Worm (Caenorhabditis elegans) whole organism, young adult: ENCODE results near the gene F41C3.1.

Source experiments
- ceh-100 ChIP-seq: fragments of 200-800 bp; sonication (Bioruptor generic); IDR thresholded peaks from 2 replicates; pipeline ENCODE4 v1.3.6; 2022; ENCODE audit warnings: missing genetic modification reagents, missing genetic modification characterization, missing compliant biosample characterization
- hsf-1 ChIP-seq: fragments of 200-800 bp; sonication (Bioruptor generic); IDR thresholded peaks from 2 replicates; pipeline ENCODE4 v1.3.6; 2022; ENCODE audit warnings: missing genetic modification reagents, missing genetic modification characterization, missing compliant biosample characterization
- repo-1 ChIP-seq: sonication (generic microtip); optimal IDR thresholded peaks from 2 replicates; lab custom pipeline; 2017; ENCODE audit warnings: mild to moderate bottlenecking, missing genetic modification characterization, missing compliant biosample characterization

F41C3.1 gene

ce11 chrII:4800524-4800923 is 48.4 kb downstream of the F41C3.1 start:
- TF ChIP-seq hsf-1 (GFP tag; lab: Robert Waterston, UW), result no peak
- TF ChIP-seq repo-1 (tag; lab: Kevin White, UChicago), result no peak
- no peak for TF ChIP-seq ceh-100 (GFP tag; lab: Robert Waterston, UW)
